Worm (Caenorhabditis elegans) whole organism, mixed stage, embryonic: ENCODE measurements around the gene ggtb-1.

Experiments
- M03D4.4 ChIP-seq: sonication (generic microtip); optimal IDR thresholded peaks from 2 replicates; lab custom pipeline; 2017; ENCODE audit warnings: mild to moderate bottlenecking, missing genetic modification characterization, missing compliant biosample characterization
- bed-3 ChIP-seq: fragments of 200-800 bp; sonication (Bioruptor generic); optimal IDR thresholded peaks from 3 replicates; lab custom pipeline; 2018; ENCODE audit warnings: mild to moderate bottlenecking, missing genetic modification characterization, moderate library complexity, missing compliant biosample characterization
- blmp-1 ChIP-seq: fragments of 150-350 bp; optimal IDR thresholded peaks from 2 replicates; lab custom pipeline; 2014; ENCODE audit warnings: missing biosample characterization, missing genetic modification characterization
- ceh-39 ChIP-seq: fragments of 150-350 bp; optimal IDR thresholded peaks from 2 replicates; lab custom pipeline; 2014; ENCODE audit warnings: missing biosample characterization, missing genetic modification characterization
- ceh-43 ChIP-seq: fragments of 200-800 bp; sonication (Bioruptor generic); optimal IDR thresholded peaks from 2 replicates; lab custom pipeline; 2018; ENCODE audit warnings: mild to moderate bottlenecking, missing genetic modification characterization, moderate library complexity, missing compliant biosample characterization
- ces-1 ChIP-seq: fragments of 150-350 bp; optimal IDR thresholded peaks from 2 replicates; lab custom pipeline; 2014; ENCODE audit warnings: missing biosample characterization, missing genetic modification reagents, missing genetic modification characterization
- cnd-1 ChIP-seq: fragments of 200-800 bp; sonication (Bioruptor generic); optimal IDR thresholded peaks from 2 replicates; lab custom pipeline; 2018; ENCODE audit warnings: mild to moderate bottlenecking, missing genetic modification characterization, missing compliant biosample characterization
- elt-1 ChIP-seq: sonication (generic microtip); optimal IDR thresholded peaks from 2 replicates; lab custom pipeline; 2017; ENCODE audit warnings: missing genetic modification characterization, mild to moderate bottlenecking, missing compliant biosample characterization, antibody characterized with exemption, moderate library complexity, borderline replicate concordance; ENCODE audit not compliant: insufficient read depth
- elt-3 ChIP-seq: fragments of 150-350 bp; optimal IDR thresholded peaks from 2 replicates; lab custom pipeline; 2014; ENCODE audit warnings: missing biosample characterization, missing genetic modification characterization
- hlh-1 ChIP-seq: fragments of 150-350 bp; optimal IDR thresholded peaks from 2 replicates; lab custom pipeline; 2014; ENCODE audit warnings: missing biosample characterization, missing genetic modification reagents, missing genetic modification characterization
- lin-13 ChIP-seq: fragments of 150-350 bp; optimal IDR thresholded peaks from 2 replicates; lab custom pipeline; 2014; ENCODE audit warnings: missing biosample characterization, missing genetic modification characterization
- lin-32 ChIP-seq: fragments of 200-800 bp; sonication (Bioruptor generic); optimal IDR thresholded peaks from 2 replicates; lab custom pipeline; 2018; ENCODE audit warnings: mild to moderate bottlenecking, missing genetic modification characterization, missing compliant biosample characterization
- lsy-2 ChIP-seq: fragments of 150-350 bp; optimal IDR thresholded peaks from 2 replicates; lab custom pipeline; 2014; ENCODE audit warnings: missing biosample characterization, missing genetic modification characterization
- mab-5 ChIP-seq: fragments of 150-350 bp; optimal IDR thresholded peaks from 2 replicates; lab custom pipeline; 2014; ENCODE audit warnings: missing biosample characterization, missing genetic modification characterization
- mep-1 ChIP-seq: fragments of 150-350 bp; optimal IDR thresholded peaks from 2 replicates; lab custom pipeline; 2017; ENCODE audit warnings: missing biosample characterization, missing genetic modification reagents, missing genetic modification characterization, inconsistent platforms
- mls-2 ChIP-seq: sonication (generic microtip); optimal IDR thresholded peaks from 2 replicates; lab custom pipeline; 2016; ENCODE audit warnings: mild to moderate bottlenecking, missing genetic modification characterization, moderate library complexity, missing compliant biosample characterization
- nhr-2 ChIP-seq: fragments of 150-350 bp; optimal IDR thresholded peaks from 2 replicates; lab custom pipeline; 2014; ENCODE audit warnings: missing biosample characterization, missing genetic modification characterization
- nhr-237 ChIP-seq: fragments of 150-350 bp; optimal IDR thresholded peaks from 2 replicates; lab custom pipeline; 2014; ENCODE audit warnings: missing biosample characterization, missing genetic modification characterization
- nhr-76 ChIP-seq: sonication (generic microtip); optimal IDR thresholded peaks from 2 replicates; lab custom pipeline; 2017; ENCODE audit warnings: missing biosample characterization, missing genetic modification characterization
- pha-4 ChIP-seq: fragments of 150-350 bp; optimal IDR thresholded peaks from 2 replicates; lab custom pipeline; 2018; ENCODE audit warnings: missing biosample characterization, missing genetic modification reagents, missing genetic modification characterization
- sem-2 ChIP-seq: fragments of 200-800 bp; sonication (Bioruptor generic); optimal IDR thresholded peaks from 2 replicates; lab custom pipeline; 2018; ENCODE audit warnings: mild to moderate bottlenecking, missing genetic modification characterization, missing compliant biosample characterization
- snpc-4 ChIP-seq: fragments of 150-350 bp; optimal IDR thresholded peaks from 2 replicates; lab custom pipeline; 2014; ENCODE audit warnings: missing biosample characterization, missing genetic modification characterization
- sptf-1 ChIP-seq: sonication (generic microtip); optimal IDR thresholded peaks from 2 replicates; lab custom pipeline; 2017; ENCODE audit warnings: mild to moderate bottlenecking, missing genetic modification characterization, moderate library complexity, missing compliant biosample characterization
- tbx-8 ChIP-seq: fragments of 200-800 bp; sonication (Bioruptor generic); optimal IDR thresholded peaks from 2 replicates; lab custom pipeline; 2018; ENCODE audit warnings: mild to moderate bottlenecking, missing genetic modification characterization, moderate library complexity, missing compliant biosample characterization
- unc-120 ChIP-seq: sonication (generic microtip); optimal IDR thresholded peaks from 2 replicates; lab custom pipeline; 2017; ENCODE audit warnings: missing genetic modification characterization, missing compliant biosample characterization; ENCODE audit not compliant: poor library complexity, severe bottlenecking
- unc-39 ChIP-seq: fragments of 150-350 bp; optimal IDR thresholded peaks from 2 replicates; lab custom pipeline; 2014; ENCODE audit warnings: missing biosample characterization, missing genetic modification characterization
- unc-62 ChIP-seq: fragments of 150-350 bp; optimal IDR thresholded peaks from 2 replicates; lab custom pipeline; 2014; ENCODE audit warnings: missing biosample characterization, missing genetic modification reagents, missing genetic modification characterization
- zip-8 ChIP-seq: fragments of 150-350 bp; optimal IDR thresholded peaks from 2 replicates; lab custom pipeline; 2014; ENCODE audit warnings: missing biosample characterization, missing genetic modification characterization
- ztf-11 ChIP-seq: fragments of 150-350 bp; optimal IDR thresholded peaks from 2 replicates; lab custom pipeline; 2014; ENCODE audit warnings: missing biosample characterization, missing genetic modification characterization

Gene ggtb-1

DNA sequence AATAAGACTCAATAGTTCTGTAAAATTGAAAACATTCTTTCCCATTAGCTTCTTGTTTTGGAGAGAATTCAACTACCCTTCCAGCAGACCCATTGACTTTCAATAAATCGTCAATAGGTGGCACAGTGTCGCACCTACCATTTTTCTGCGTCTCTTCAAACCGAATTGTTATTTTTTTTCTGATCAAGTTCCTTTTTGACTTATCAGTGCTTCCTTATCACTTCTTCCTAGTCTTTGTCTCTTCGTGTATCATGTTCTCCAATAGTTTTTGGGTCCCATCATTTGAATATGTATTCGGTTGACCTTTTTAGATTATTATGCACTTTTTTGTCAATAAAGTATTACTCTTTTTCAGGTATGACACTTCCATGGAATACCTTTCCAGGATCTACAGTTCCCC is 25.6 kb upstream of the ggtb-1 start, which contains the start of gene odd-1:
Gene odd-1 (plus strand): TSS at position 349 of the 400 bp plus-strand sequence.
- TF ChIP-seq sptf-1 (tag; lab: Kevin White, UChicago): no peak
- TF ChIP-seq ztf-11 (tag; lab: Kevin White, UChicago): no peak
- TF ChIP-seq ceh-39 (tag; lab: Kevin White, UChicago): no peak
- TF ChIP-seq cnd-1 (tag; lab: Kevin White, UChicago): no peak
- TF ChIP-seq mep-1 (tag; lab: Kevin White, UChicago): no peak
- no peak for TF ChIP-seq ceh-43
- no peak for TF ChIP-seq elt-1 (tag; lab: Kevin White, UChicago)
- TF ChIP-seq ces-1 (GFP tag; lab: Kevin White, UChicago): no peak
- no peak for TF ChIP-seq lin-32 (GFP tag; lab: Kevin White, UChicago)
- TF ChIP-seq unc-39 (tag; lab: Kevin White, UChicago): no peak
- no peak for TF ChIP-seq lin-13
- TF ChIP-seq snpc-4 (tag; lab: Kevin White, UChicago): no peak
- TF ChIP-seq bed-3: no peak

DNA sequence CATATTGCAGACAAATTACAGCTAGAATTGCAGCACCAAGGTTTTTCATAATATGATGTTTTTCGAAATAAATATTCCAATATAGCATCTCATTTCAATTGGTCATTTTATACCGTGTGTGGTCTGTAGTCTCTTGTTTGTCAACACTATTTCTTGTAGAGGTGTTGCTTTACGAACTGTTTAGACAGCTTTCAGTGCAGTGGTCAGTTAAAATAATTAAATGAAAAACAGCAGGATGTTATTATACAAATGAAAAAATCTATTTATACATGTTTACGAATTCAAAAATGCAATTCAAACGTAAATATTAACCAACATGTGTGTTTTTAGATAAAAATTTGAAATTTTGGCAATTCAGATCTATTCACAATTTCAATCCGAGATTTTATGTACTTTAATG is 21.8 kb upstream of the ggtb-1 start, which contains the start of gene B0280.7:
Gene B0280.7 (minus strand): TSS at position 101 of the 400 bp plus-strand sequence.
- TF ChIP-seq ztf-11 (tag; lab: Kevin White, UChicago): no peak
- no peak for TF ChIP-seq mep-1 (tag; lab: Kevin White, UChicago)
- no peak for TF ChIP-seq pha-4 (tag; lab: Kevin White, UChicago)

DNA sequence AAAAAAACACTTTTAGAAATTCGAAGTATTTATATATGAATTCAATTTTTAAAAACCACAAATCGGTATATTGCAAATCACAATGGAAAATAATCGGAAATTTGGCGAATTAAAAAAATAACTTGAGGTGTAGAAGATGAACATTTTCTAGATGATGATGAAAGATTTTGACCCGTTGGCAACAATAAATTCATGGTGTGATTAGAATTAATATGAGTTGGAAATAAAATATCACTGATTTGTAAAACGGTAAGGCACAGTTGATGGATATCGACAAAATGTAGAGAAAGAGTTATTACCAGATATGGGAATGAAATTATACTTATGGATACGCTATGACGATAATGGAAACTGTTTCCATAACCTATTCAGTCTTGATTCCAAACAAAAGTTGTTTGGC is 21.3 kb upstream of the ggtb-1 start:
- TF ChIP-seq ceh-43 (no peak), mab-5 (tag; lab: Kevin White, UChicago) (no peak), hlh-1 (no peak), elt-3 (tag; lab: Kevin White, UChicago) (no peak), sptf-1 (tag; lab: Kevin White, UChicago) (no peak), sem-2 (no peak), blmp-1 (no peak), lsy-2 (tag; lab: Kevin White, UChicago) (no peak), unc-62 (GFP tag; lab: Kevin White, UChicago) (no peak), tbx-8 (no peak), ztf-11 (tag; lab: Kevin White, UChicago) (no peak), cnd-1 (tag; lab: Kevin White, UChicago) (no peak), nhr-76 (tag; lab: Kevin White, UChicago) (no peak), zip-8 (tag; lab: Kevin White, UChicago) (no peak), mep-1 (tag; lab: Kevin White, UChicago) (no peak), lin-13 (no peak), pha-4 (tag; lab: Kevin White, UChicago) (no peak), mls-2 (tag; lab: Kevin White, UChicago) (no peak)

DNA sequence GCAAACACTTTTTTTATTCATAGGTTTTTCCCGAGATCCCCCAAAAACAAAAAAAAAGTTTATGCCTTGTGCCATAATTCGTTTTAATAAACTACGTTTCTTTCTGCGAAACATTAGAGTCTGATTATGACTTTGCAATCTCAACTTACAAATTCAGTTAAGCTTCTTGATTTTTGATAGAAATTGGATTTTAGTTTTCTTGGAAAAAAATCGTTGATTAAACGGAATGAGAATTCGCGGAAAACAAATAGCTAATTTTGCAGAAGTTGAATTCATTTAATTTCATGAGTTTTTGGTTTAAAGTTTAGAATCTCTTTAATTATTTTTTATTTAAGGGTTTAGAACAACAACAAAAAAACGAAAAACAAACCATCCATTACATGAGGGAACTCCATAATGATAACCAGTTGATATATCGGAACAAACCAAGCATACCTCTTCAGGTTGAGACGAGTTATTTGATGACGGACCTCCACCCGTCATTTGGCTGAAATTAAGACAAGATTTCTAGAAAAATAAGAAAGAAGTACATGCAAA is 18.5 kb upstream of the ggtb-1 start, which contains the start of gene nhr-10:
Gene nhr-10 (minus strand): TSS at position 487 of the 537 bp plus-strand sequence.
- no peak for TF ChIP-seq lin-13
- no peak for TF ChIP-seq unc-62 (GFP tag; lab: Kevin White, UChicago)
- no peak for TF ChIP-seq nhr-2 (tag; lab: Kevin White, UChicago)
- no peak for TF ChIP-seq ceh-39 (tag; lab: Kevin White, UChicago)
- TF ChIP-seq sem-2: no peak

DNA sequence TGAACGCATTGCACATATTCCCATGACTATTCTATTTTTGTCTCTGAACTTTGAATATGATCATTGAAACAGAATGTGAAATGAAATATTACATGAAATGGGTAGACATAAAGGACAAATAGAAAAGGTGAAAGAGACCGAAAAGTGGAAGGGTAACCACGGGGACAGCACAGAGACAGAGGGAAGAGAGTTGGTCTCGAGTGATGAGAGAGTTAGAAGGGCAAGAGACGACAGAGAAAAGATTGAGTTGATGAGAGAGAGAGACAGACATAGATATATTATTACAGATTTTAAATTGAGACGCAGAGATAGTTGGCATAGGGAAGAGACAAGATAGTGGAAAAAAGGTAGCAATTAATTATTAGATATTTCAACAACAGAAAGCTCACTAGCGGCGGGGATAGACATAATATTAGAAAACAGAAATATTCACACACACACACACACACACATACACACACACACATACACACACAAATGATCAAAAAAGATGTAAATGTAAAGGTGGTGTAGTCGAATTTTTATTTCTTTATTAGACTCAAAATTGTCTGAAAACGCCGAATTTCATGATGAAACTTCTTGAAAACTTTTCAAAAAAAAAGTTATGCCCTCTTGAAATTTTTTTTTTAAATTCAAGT is 16.8 kb upstream of the ggtb-1 start:
- TF ChIP-seq mab-5 (tag; lab: Kevin White, UChicago) (no peak), unc-120 (tag; lab: Kevin White, UChicago) (peak; percentile 48), pha-4 (tag; lab: Kevin White, UChicago) (peak; percentile 45), tbx-8 (no peak), nhr-237 (tag; lab: Kevin White, UChicago) (peak; percentile 25), ces-1 (GFP tag; lab: Kevin White, UChicago) (peak; percentile 42), lsy-2 (tag; lab: Kevin White, UChicago) (peak; percentile 25), lin-32 (GFP tag; lab: Kevin White, UChicago) (no peak), M03D4.4 (tag; lab: Kevin White, UChicago) (no peak), unc-62 (GFP tag; lab: Kevin White, UChicago) (peak; percentile 70)
